Worm (Caenorhabditis elegans): ENCODE measurements around the gene vps-15.

Gene vps-15

DNA sequence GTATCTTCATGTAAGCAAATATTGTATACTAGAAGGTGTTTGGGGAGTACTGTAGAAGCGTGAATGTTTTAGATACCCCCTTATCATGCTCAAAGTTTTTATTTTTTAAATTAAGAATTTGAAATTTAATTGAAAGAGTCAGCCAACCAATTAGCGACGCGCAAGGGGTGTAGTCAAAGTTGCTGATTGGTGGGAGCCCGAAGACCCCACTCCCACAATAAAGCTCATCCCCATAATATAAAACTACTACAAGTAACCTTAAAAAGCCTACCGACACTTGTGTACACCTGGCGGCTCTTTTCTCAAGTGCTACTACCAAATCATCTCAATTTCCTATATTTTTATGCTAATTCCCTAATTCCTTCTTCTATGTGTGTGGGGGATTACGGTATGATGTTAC, 15.9 kb downstream of the vps-15 start:
- no peak for TF ChIP-seq dao-5 (tag; optimal IDR thresholded peaks at IDR 0.05)
- no peak for TF ChIP-seq W03F9.2 (tag; optimal IDR thresholded peaks at IDR 0.05)
- no peak for TF ChIP-seq him-1 (tag; optimal IDR thresholded peaks at IDR 0.05)

DNA sequence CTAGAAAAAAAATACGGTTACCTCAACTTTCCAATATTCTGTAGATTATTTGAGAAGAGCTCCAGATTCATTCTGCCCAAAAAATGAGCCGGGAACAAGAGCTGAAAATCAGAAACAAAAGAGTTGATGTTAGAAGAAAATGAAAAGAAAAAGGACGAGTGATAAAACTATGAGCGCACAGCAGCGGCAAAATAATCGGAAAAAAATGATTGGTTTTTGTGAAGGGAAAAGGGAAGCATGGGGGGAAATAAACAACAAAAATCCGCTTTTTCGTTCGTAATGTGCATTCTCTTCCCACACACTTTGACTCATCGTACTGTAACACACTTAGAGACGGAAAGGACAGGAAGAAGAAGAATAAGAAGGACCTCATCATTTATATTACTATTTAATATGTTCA, 22.3 kb downstream of the vps-15 start, which contains the start of gene ZK930.2:
Gene ZK930.2, minus strand, starts transcription at position 101 of the 400 bp plus-strand sequence.
- TF ChIP-seq W03F9.2 (tag; optimal IDR thresholded peaks at IDR 0.05) (no peak), him-1 (tag; optimal IDR thresholded peaks at IDR 0.05) (no peak), dao-5 (tag; optimal IDR thresholded peaks at IDR 0.05) (no peak)

DNA sequence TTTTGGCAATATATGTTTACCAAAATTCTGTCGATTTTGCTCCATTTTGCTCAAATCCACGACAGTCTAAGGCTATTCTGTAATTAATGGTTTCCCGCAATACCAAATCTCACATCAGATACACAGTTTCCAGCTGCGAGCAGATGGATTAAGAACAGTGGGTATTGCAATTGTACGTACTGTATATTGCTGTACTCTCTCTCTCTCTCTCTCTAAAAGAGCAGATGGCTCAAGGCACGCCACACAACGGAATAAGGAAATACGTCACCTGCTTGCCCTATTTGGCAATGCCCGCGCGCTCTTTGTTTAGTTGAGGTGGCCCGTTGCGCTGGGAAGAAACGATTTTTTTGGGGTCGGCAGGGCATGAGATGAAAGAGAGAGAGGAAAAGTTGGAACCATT, 25.1 kb downstream of the vps-15 start:
- TF ChIP-seq dao-5 (tag; optimal IDR thresholded peaks at IDR 0.05) (no peak), him-1 (tag; optimal IDR thresholded peaks at IDR 0.05) (no peak), W03F9.2 (tag; optimal IDR thresholded peaks at IDR 0.05) (no peak)

DNA sequence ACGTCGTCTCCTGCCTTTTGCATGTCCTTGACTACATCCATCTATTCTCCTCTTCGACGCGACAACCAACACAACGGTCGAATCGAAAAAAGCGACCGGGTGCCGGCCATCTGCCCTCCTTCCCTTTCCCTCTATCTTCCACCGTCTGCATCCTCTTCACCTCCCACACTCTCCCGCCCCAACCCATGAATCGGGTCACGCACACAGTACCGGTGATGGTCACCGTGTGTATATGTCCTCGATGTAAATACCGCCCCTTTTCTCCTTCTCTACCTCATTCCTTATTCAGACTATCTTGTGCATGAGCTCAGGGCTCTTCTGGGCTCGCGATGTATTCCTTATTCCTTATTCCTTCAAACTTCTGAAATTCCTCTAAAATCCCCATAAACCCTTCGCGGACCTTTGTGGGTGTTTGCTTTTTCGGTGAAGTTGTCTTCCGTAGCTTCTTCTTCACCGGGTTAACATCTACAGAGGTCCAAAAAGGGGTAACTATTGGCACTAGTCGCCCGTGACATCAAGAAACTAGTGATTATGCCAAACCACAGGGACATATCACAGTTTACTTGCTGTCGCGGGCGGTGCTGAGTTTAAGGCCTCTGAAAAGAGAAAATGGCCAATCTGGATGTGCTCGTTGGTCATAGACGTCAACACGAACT, 26.1 kb downstream of the vps-15 start:
- TF ChIP-seq dao-5 (tag; optimal IDR thresholded peaks at IDR 0.05) (no peak), him-1 (tag; optimal IDR thresholded peaks at IDR 0.05) (no peak)

DNA sequence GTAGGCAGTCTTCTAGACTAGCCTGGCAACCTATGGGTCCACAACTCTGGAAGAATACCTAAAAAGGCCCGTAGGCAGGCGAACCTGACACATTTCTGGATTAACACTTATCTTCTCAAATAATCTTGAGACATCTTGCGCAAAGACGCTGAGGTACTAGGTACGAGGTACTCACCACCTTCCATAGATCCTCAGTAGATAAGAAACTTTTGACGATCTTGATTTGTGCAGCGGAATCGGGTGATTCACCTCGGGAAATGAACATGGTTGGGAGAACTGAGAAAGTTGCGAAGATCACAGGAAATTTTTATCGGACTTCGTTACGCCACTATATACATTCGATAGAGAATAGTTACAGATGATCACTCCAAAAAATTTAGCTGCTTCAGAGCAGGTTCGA, 27.5 kb downstream of the vps-15 start:
- TF ChIP-seq him-1 (tag; optimal IDR thresholded peaks at IDR 0.05) (no peak), W03F9.2 (tag; optimal IDR thresholded peaks at IDR 0.05) (no peak), dao-5 (tag; optimal IDR thresholded peaks at IDR 0.05) (no peak)

DNA sequence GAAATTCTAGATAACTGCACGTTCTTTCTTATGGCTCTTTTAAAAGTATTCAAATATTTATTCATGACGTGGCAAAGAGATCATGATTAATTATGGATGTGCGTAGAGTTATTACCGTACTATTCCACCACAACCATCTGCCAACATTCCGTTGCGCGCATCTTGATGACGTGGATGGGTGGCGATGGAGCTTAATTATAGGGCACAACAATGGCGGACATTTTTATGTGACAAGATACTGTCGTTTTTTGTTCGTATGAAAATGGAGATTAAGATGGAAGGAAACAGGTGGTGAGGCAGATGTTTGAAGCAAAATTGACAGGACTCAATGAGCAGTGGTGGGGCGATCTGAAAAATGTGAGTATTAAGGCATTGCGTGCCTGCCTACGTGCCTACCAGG, 27.9 kb downstream of the vps-15 start:
- TF ChIP-seq dao-5 (tag; optimal IDR thresholded peaks at IDR 0.05), result no peak
- TF ChIP-seq W03F9.2 (tag; optimal IDR thresholded peaks at IDR 0.05), result no peak
- TF ChIP-seq him-1 (tag; optimal IDR thresholded peaks at IDR 0.05), result no peak

DNA sequence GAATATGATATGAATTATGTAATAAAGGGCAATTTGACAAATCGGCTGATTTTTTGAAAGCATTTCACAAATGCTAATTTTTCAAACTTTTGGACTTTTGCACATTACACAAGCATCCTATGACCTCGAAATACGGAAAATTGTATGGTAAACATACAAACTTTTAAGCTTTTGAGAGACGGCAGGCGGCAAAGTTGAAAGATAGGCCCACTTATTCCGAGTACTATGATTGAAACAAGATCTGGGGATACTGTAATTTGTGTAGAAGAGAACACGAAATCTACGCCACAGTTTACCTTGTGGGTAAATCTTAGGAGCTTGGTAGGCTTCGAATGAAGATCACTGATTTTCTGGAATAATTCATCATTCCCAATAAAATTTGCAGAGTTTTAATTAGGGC, 32.0 kb downstream of the vps-15 start, which contains the start of gene ZK930.6:
Gene ZK930.6, plus strand, starts transcription at position 301 of the 400 bp plus-strand sequence.
- TF ChIP-seq him-1 (tag; optimal IDR thresholded peaks at IDR 0.05) (no peak), W03F9.2 (tag; optimal IDR thresholded peaks at IDR 0.05) (no peak), dao-5 (tag; optimal IDR thresholded peaks at IDR 0.05) (no peak)

DNA sequence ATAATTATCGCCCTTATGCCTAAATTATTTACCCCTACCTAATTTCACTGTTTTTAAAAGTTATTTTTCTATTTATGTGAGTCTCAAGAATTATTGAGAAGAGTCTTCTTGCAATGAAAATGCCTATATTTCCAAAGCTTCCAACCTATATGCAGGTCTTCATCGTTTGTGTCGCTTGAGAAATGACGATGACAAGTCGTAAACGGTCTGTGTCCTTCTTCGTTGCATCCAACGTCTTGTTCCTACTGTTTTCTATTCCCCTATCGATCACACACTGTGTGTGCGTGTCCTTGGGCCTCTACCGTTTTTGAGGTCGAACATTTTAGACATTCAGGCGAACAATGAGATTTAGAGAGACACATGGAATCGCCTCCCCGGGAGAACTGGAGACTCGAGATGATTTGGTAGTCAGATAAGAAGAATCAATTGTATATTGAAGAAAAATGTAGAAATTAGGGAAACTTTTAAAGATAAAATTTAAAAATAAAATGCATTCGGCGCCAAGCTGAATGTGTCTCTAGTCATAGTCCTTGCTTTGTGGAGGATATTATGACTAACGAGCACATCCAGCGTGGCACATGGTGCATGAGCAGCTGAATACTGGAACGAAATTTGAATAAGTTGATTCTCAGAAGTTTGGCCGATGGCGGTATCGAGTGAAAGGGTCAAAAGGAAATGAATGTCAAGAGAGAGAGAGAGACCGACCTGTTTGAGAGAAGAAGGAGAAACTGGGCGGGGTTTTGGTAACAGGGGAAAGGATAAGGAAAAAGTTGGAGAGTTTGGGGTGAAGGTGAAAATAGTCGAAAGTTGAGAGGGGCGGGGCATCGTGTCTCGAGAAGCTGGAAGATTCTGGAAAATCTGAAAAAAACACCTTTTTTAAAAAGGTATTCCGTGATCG, 34.9 kb downstream of the vps-15 start:
- TF ChIP-seq dao-5 (tag; optimal IDR thresholded peaks at IDR 0.05) (no peak), W03F9.2 (tag; optimal IDR thresholded peaks at IDR 0.05) (no peak), him-1 (tag; optimal IDR thresholded peaks at IDR 0.05) (no peak)

DNA sequence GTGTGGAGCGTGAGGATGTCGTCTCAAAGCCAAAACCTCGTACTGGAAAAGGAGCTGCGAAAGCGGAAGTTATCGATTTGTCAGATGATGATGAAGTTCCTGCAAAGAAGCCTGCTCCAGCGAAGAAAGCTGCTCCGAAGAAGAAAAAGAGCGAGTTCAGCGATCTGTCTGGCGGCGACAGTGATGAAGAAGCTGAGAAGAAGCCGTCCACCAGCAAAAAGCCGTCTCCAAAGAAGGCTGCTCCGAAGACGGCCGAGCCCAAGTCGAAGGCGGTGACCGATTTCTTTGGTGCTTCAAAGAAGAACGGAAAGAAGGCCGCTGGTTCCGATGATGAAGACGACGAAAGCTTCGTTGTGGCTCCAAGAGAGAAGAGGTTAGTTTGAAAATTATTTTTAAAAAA, 35.9 kb downstream of the vps-15 start:
- TF ChIP-seq dao-5 (tag; optimal IDR thresholded peaks at IDR 0.05) (no peak), W03F9.2 (tag; optimal IDR thresholded peaks at IDR 0.05) (no peak), him-1 (tag; optimal IDR thresholded peaks at IDR 0.05) (no peak)

DNA sequence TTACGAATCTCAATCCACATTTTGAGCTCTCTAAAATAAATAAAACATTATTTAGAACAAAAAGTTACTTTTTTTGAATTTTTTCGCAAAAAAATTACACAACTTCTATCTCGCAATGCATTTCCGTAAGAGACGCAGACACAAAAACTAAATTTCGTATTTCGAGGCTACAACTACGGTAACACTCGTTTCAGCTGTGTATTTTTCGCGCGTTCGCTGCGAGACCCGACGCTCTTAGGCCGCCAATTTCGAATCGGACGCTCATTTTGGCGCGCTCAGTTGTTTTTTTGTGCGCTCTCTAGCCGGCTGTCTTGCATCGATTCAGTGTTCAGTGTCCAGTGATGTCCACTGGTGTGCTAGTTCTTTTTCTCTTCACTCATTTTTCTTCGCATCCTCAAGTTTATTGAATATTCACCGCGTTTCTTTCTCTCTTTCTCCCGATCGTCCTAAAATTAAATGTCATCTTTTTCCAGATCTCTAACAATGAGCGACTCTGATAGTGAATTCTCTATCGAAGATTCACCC, 40.9 kb downstream of the vps-15 start, which contains the start of the genes npp-3 and top-2:
Gene npp-3, minus strand, starts transcription at position 115 of the 525 bp plus-strand sequence.
Gene top-2, plus strand, starts transcription at position 475 of the 525 bp plus-strand sequence.
- TF ChIP-seq dao-5 (tag; optimal IDR thresholded peaks at IDR 0.05) (no peak), W03F9.2 (tag; optimal IDR thresholded peaks at IDR 0.05) (peak; percentile 88), him-1 (tag; optimal IDR thresholded peaks at IDR 0.05) (peak; percentile 74)

DNA sequence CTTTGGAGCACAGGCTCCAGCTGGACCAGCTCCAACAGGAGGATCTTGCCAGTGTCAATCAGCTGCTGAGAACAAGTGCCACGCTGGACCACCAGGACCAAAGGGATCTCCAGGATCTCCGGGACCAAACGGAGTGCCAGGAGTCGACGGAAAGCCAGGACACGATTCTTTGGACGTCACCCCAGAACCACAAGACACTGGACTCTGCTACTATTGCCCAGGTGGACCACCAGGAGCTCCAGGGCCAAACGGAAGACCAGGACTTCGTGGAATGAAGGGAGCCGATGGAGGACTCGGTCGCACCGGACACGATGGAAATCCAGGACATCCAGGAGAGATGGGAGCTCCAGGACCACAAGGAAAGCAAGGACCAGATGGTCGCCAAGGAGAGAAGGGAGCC, 46.8 kb downstream of the vps-15 start:
- no peak for TF ChIP-seq dao-5 (tag; optimal IDR thresholded peaks at IDR 0.05)
- no peak for TF ChIP-seq him-1 (tag; optimal IDR thresholded peaks at IDR 0.05)
- TF ChIP-seq W03F9.2 (tag; optimal IDR thresholded peaks at IDR 0.05), result no peak

DNA sequence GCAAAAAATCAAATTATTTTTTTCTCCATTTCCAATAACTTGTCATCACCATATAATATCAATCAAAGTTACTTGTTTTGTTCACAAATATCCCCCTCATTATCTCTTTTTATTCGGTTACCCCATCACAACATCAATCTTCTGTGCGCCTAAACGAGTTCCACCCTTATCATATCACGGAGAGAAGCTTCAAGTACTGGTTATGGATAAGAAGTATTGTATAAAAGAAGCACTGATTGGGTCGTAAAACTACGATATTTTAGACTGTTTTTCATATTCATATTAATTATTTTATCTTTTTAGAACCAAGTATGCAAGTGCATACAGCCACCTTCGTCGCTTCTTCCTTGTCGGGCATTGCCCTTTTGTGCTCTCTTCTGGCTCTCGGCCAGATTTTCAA, 47.4 kb downstream of the vps-15 start, which contains the start of gene col-84:
Gene col-84, plus strand, starts transcription at position 301 of the 400 bp plus-strand sequence.
- TF ChIP-seq dao-5 (tag; optimal IDR thresholded peaks at IDR 0.05) (no peak), him-1 (tag; optimal IDR thresholded peaks at IDR 0.05) (no peak), W03F9.2 (tag; optimal IDR thresholded peaks at IDR 0.05) (no peak)

DNA sequence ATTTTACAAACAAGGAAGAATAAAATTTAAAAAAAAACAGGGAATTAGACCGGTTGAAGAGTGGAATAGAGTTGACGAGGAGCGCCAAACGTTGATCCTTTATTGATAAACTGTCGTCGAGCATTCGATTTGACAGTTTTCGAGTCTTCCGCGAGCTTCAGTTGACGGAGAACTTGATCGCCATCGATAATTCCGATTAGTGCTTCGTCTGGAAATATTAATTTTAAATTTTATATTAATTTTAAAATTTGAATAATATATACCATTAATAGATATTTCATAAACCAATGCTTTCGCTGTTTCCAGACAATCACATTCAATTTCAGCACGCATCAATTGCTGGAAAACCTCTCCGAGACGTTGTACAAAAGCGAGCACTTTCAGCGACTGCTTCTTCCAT, 50.0 kb downstream of the vps-15 start, which contains the start of gene K12D12.4:
Gene K12D12.4, minus strand, starts transcription at position 101 of the 400 bp plus-strand sequence.
- no peak for TF ChIP-seq W03F9.2 (tag; optimal IDR thresholded peaks at IDR 0.05)
- TF ChIP-seq him-1 (tag; optimal IDR thresholded peaks at IDR 0.05), result no peak
- TF ChIP-seq dao-5 (tag; optimal IDR thresholded peaks at IDR 0.05), result no peak

Data from whole organism, L4/young adult.